Fruit fly (Drosophila melanogaster): ENCODE measurements around the gene CG42594.

The CG42594 gene

DNA sequence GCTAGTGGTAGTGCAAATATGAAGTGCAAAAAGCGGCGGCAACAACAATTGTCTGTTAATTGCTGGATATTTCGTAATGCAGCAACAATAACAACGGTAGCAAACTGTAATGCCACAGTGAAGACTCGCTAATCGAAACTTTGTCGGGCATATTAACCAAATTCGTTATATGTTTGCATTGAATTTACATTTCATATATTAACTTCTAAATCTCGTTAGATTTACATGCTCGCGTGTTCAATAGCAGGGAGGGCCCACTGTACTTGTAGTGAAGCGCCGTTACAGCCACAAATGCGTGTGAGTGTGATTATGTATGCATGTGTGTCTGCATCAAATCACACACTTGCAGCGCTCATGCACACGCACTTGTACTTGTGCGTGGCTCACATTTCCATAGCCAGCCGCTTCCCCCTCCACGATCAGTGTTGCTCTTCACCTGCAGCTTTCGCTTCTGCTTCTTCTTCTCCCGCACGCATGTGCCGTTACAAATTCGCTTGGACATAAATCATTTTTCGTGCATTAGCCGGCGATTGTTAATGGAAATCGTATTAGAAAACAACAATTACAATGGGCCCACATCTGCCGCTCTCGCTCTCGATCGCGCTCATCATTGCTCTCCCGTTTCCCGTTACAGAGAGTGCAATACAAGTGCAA is 99.3 kb downstream of the CG42594 start (continued):
- TF ChIP-seq CG34224 (GFP tag; IDR thresholded peaks at IDR 0.05; ENCODE audit: partially characterized antibody) (no peak), tin (GFP tag; optimal IDR thresholded peaks at IDR 0.05) (peak; percentile 98), danr (GFP tag; IDR thresholded peaks at IDR 0.05) (peak; percentile 91), CG34376 (GFP tag; optimal IDR thresholded peaks at IDR 0.05) (peak; percentile 1), sqz (GFP tag; optimal IDR thresholded peaks at IDR 0.05) (peak; percentile 78), Dip3 (GFP tag; optimal IDR thresholded peaks at IDR 0.05) (peak; percentile 84), pnt (GFP tag; optimal IDR thresholded peaks at IDR 0.05) (peak; percentile 95), oc (tag; optimal IDR thresholded peaks at IDR 0.05) (peak; percentile 97), CG31365 (tag; optimal IDR thresholded peaks at IDR 0.05) (peak; percentile 83), sisA (GFP tag; IDR thresholded peaks at IDR 0.05) (peak; percentile 98), HmgD (GFP tag; optimal IDR thresholded peaks at IDR 0.05) (peak; percentile 73), CG1233 (GFP tag; optimal IDR thresholded peaks at IDR 0.05) (peak; percentile 95), ranshi (GFP tag; IDR thresholded peaks at IDR 0.05) (peak; percentile 96), sc (optimal IDR thresholded peaks at IDR 0.05) (no peak), sc (GFP tag; optimal IDR thresholded peaks at IDR 0.05) (peak; percentile 93), klu (GFP tag; IDR thresholded peaks at IDR 0.05) (peak; percentile 75), CG12391 (tag; optimal IDR thresholded peaks at IDR 0.05) (peak; percentile 94), CG15601 (tag; optimal IDR thresholded peaks at IDR 0.05) (peak; percentile 91), CG12219 (GFP tag; optimal IDR thresholded peaks at IDR 0.05) (peak; percentile 97), BEAF-32 (GFP tag; optimal IDR thresholded peaks at IDR 0.05) (no peak), fru (optimal IDR thresholded peaks at IDR 0.05) (no peak), kay (GFP tag; optimal IDR thresholded peaks at IDR 0.05) (peak; percentile 85), CG9817 (tag; optimal IDR thresholded peaks at IDR 0.05) (peak; percentile 93), CG11456 (GFP tag; IDR thresholded peaks at IDR 0.05) (peak; percentile 95), lola (GFP tag; optimal IDR thresholded peaks at IDR 0.05) (peak in 1 of 3 experiments; percentile 95), Jarid2 (GFP tag; optimal IDR thresholded peaks at IDR 0.05) (peak; percentile 67), ci (GFP tag; IDR thresholded peaks at IDR 0.05) (peak; percentile 99), Sox100B (GFP tag; optimal IDR thresholded peaks at IDR 0.05) (peak; percentile 92), odd (GFP tag; optimal IDR thresholded peaks at IDR 0.05) (peak; percentile 91), CG2199 (GFP tag; IDR thresholded peaks at IDR 0.05) (peak; percentile 97), Drgx (GFP tag; IDR thresholded peaks at IDR 0.05) (peak; percentile 98), Fer1 (GFP tag; optimal IDR thresholded peaks at IDR 0.05) (peak; percentile 89), HLH54F (GFP tag; optimal IDR thresholded peaks at IDR 0.05) (peak; percentile 88), dati (GFP tag; IDR thresholded peaks at IDR 0.05) (peak; percentile 92), CG7786 (GFP tag; optimal IDR thresholded peaks at IDR 0.05) (peak; percentile 92), CHES-1-like (GFP tag; optimal IDR thresholded peaks at IDR 0.05) (peak; percentile 87), E2f2 (GFP tag; IDR thresholded peaks at IDR 0.05) (peak; percentile 71), CG12071 (GFP tag; optimal IDR thresholded peaks at IDR 0.05) (peak; percentile 93), her (GFP tag; optimal IDR thresholded peaks at IDR 0.05) (peak; percentile 84), cg (GFP tag; optimal IDR thresholded peaks at IDR 0.05) (peak; percentile 73), CG10543 (GFP tag; optimal IDR thresholded peaks at IDR 0.05) (peak; percentile 66), dan (GFP tag; IDR thresholded peaks at IDR 0.05) (peak; percentile 94), CG7745 (tag; optimal IDR thresholded peaks at IDR 0.05) (peak; percentile 48), H15 (GFP tag; IDR thresholded peaks at IDR 0.05) (peak; percentile 96), CG10366 (GFP tag; IDR thresholded peaks at IDR 0.05) (peak; percentile 96), corto (GFP tag; optimal IDR thresholded peaks at IDR 0.05) (peak; percentile 6), dmrt11E (tag; optimal IDR thresholded peaks at IDR 0.05) (peak; percentile 96), Side (GFP tag; optimal IDR thresholded peaks at IDR 0.05) (peak; percentile 93), Chrac-16 (GFP tag; optimal IDR thresholded peaks at IDR 0.05) (peak; percentile 96), CG6791 (GFP tag; IDR thresholded peaks at IDR 0.05; ENCODE audit: partially characterized antibody) (no peak)

All from whole organism, embryonic.